Worm (Caenorhabditis elegans): ENCODE data around the gene acs-2.

acs-2 gene

DNA sequence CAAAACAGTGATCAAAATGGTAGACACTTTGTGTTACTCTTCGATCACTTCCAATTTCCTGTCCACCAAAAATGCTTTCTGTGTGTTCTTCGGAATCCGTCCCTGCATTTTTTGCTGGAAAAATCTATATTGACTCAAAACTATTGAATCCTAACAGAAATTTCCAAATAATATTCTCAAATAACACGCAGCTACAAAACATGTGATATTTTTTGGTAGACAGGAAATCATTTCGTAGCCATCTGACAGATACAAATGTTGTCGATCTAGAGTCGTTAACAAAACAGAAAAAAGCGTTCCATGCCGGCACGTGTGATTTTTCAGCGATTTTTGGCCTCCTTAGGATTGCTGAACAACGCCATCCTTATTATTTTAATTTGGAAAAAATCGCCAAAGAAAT is 45.7 kb downstream of the acs-2 start, which contains the start of gene str-263:
Gene str-263 (plus strand): TSS at position 301 of the 400 bp plus-strand sequence.
- TF ChIP-seq lin-39 (tag; optimal IDR thresholded peaks at IDR 0.05) = no peak
- no peak for TF ChIP-seq nhr-237 (tag; optimal IDR thresholded peaks at IDR 0.05)
- TF ChIP-seq eor-1 (tag; optimal IDR thresholded peaks at IDR 0.05) = no peak
- no peak for TF ChIP-seq elt-1 (tag; optimal IDR thresholded peaks at IDR 0.05)
- no peak for TF ChIP-seq elt-3 (tag; optimal IDR thresholded peaks at IDR 0.05)
- TF ChIP-seq ztf-4 (tag; optimal IDR thresholded peaks at IDR 0.05) = no peak
- no peak for TF ChIP-seq nhr-11 (tag; optimal IDR thresholded peaks at IDR 0.05)
- TF ChIP-seq ZK546.5 (tag; optimal IDR thresholded peaks at IDR 0.05) = no peak
- no peak for TF ChIP-seq fkh-2 (tag; optimal IDR thresholded peaks at IDR 0.05)
- no peak for TF ChIP-seq elt-2 (tag; optimal IDR thresholded peaks at IDR 0.05)
- TF ChIP-seq daf-12 (tag; optimal IDR thresholded peaks at IDR 0.05) = no peak
- TF ChIP-seq nhr-23 (tag; optimal IDR thresholded peaks at IDR 0.05) = no peak
- TF ChIP-seq nhr-28 (tag; optimal IDR thresholded peaks at IDR 0.05) = no peak
- no peak for TF ChIP-seq nhr-77 (tag; optimal IDR thresholded peaks at IDR 0.05)
- no peak for TF ChIP-seq unc-62 (GFP tag; optimal IDR thresholded peaks at IDR 0.05)
- TF ChIP-seq jun-1 (tag; optimal IDR thresholded peaks at IDR 0.05) = no peak
- no peak for TF ChIP-seq mdl-1 (tag; optimal IDR thresholded peaks at IDR 0.05)
- no peak for TF ChIP-seq nhr-25 (tag; optimal IDR thresholded peaks at IDR 0.05)

DNA sequence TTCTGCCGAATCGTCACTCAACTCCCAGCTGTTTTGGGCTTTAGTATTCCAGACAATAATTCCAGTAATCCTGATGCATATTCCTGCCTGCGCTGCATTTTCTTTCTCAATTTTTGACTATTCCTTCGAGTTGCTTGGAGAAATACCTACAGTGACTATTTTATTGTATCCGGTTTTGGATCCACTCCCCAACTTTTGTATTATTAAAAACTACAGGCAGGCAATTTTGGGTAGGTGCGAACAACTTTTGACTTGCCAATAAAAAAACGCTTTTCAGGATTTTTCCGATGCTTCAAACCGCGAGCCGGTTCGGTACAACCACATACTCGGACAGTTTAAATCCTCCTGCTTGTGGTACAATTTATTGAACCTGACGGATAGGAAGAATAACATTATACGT is 47.3 kb downstream of the acs-2 start:
- TF ChIP-seq pqm-1 (tag; optimal IDR thresholded peaks at IDR 0.05) (no peak), ceh-16 (tag; optimal IDR thresholded peaks at IDR 0.05) (no peak), ceh-28 (tag; optimal IDR thresholded peaks at IDR 0.05) (no peak), tbx-2 (tag; optimal IDR thresholded peaks at IDR 0.05) (no peak), pha-4 (tag; optimal IDR thresholded peaks at IDR 0.05) (no peak)
